Fruit fly (Drosophila melanogaster) whole organism, embryonic: Measurements from ENCODE around the gene Vti1a.

Experiments used
- Atf-2 ChIP-seq: fragments of 200-800 bp; sonication (Bioruptor generic); optimal IDR thresholded peaks from 2 replicates; lab custom pipeline; 2016; ENCODE audit warnings: missing biosample characterization, missing genetic modification characterization
- Bgb ChIP-seq: fragments of 200-800 bp; sonication (Bioruptor generic); IDR thresholded peaks from 2 replicates; pipeline ENCODE4 v1.3.6; 2022; ENCODE audit warnings: missing biosample characterization, missing genetic modification characterization; ENCODE audit not compliant: partially characterized antibody
- CG10147 ChIP-seq: fragments of 200-800 bp; sonication (Bioruptor generic); optimal IDR thresholded peaks from 2 replicates; lab custom pipeline; 2019; ENCODE audit warnings: missing biosample characterization, mild to moderate bottlenecking, missing genetic modification characterization, moderate library complexity
- CG10267 ChIP-seq: fragments of 200-800 bp; sonication (Bioruptor generic); optimal IDR thresholded peaks from 2 replicates; lab custom pipeline; 2018; ENCODE audit warnings: missing biosample characterization, mild to moderate bottlenecking, missing genetic modification characterization, moderate library complexity
- CG10274 ChIP-seq: fragments of 200-800 bp; sonication (Bioruptor generic); optimal IDR thresholded peaks from 3 replicates; lab custom pipeline; 2017; ENCODE audit warnings: missing biosample characterization, mild to moderate bottlenecking, missing genetic modification characterization
- CG11696 ChIP-seq: fragments of 200-800 bp; sonication (Bioruptor generic); IDR thresholded peaks from 2 replicates; pipeline ENCODE4 v1.3.6; 2022; ENCODE audit warnings: missing biosample characterization, missing genetic modification characterization
- CG12155 ChIP-seq: fragments of 200-800 bp; sonication (Bioruptor generic); optimal IDR thresholded peaks from 3 replicates; lab custom pipeline; 2016; ENCODE audit warnings: missing biosample characterization, missing genetic modification characterization
- CG12744 ChIP-seq: fragments of 200-800 bp; sonication (Bioruptor generic); optimal IDR thresholded peaks from 2 replicates; lab custom pipeline; 2016; ENCODE audit warnings: missing biosample characterization, missing genetic modification characterization
- CG14667 ChIP-seq: fragments of 200-800 bp; sonication (Bioruptor generic); IDR thresholded peaks from 2 replicates; pipeline ENCODE4 v1.3.6; 2022; ENCODE audit warnings: missing biosample characterization, missing genetic modification characterization
- CG16863 ChIP-seq: fragments of 200-800 bp; sonication (Bioruptor generic); optimal IDR thresholded peaks from 3 replicates; lab custom pipeline; 2016; ENCODE audit warnings: missing biosample characterization, missing genetic modification characterization
- CG17328 ChIP-seq: fragments of 200-800 bp; sonication (Bioruptor generic); IDR thresholded peaks from 2 replicates; pipeline ENCODE4 v1.3.6; 2022; ENCODE audit warnings: missing biosample characterization, missing genetic modification characterization
- CG2678 ChIP-seq: fragments of 200-800 bp; sonication (Bioruptor generic); optimal IDR thresholded peaks from 3 replicates; lab custom pipeline; 2019; ENCODE audit warnings: missing biosample characterization, mild to moderate bottlenecking, missing genetic modification characterization, moderate library complexity
- CG30431 ChIP-seq: fragments of 200-800 bp; sonication (Bioruptor generic); optimal IDR thresholded peaks from 2 replicates; lab custom pipeline; 2017; ENCODE audit warnings: missing biosample characterization, missing genetic modification characterization
- CG3726 ChIP-seq: fragments of 200-800 bp; sonication (Bioruptor generic); IDR thresholded peaks from 3 replicates; pipeline ENCODE4, ENCODE4 v1.3.6; 2022; ENCODE audit warnings: missing biosample characterization, missing genetic modification characterization
- CG4730 ChIP-seq: fragments of 200-800 bp; sonication (Bioruptor generic); IDR thresholded peaks from 2 replicates; pipeline ENCODE4 v1.3.6; 2022; ENCODE audit warnings: missing biosample characterization, missing genetic modification characterization
- CG7745 ChIP-seq: fragments of 200-800 bp; sonication (Bioruptor generic); optimal IDR thresholded peaks from 2 replicates; lab custom pipeline; 2018; ENCODE audit warnings: missing biosample characterization, mild to moderate bottlenecking, missing genetic modification characterization, moderate library complexity
- CG7963 ChIP-seq: fragments of 200-800 bp; sonication (Bioruptor generic); IDR thresholded peaks from 3 replicates; pipeline ENCODE4 v1.3.6; 2022; ENCODE audit warnings: missing biosample characterization, missing genetic modification characterization; ENCODE audit not compliant: partially characterized antibody
- CG8089 ChIP-seq: fragments of 200-800 bp; sonication (Bioruptor generic); optimal IDR thresholded peaks from 3 replicates; lab custom pipeline; 2016; ENCODE audit warnings: missing biosample characterization, missing genetic modification characterization
- CG8478 ChIP-seq: fragments of >200 bp; optimal IDR thresholded peaks from 2 replicates; lab custom pipeline; 2018
- CHES-1-like ChIP-seq: fragments of 200-800 bp; sonication (Bioruptor generic); optimal IDR thresholded peaks from 2 replicates; lab custom pipeline; 2016; ENCODE audit warnings: missing biosample characterization, missing genetic modification characterization
- CTCF ChIP-seq: fragments of 200-800 bp; sonication (Bioruptor generic); optimal IDR thresholded peaks from 2 replicates; lab custom pipeline; 2017; ENCODE audit warnings: missing biosample characterization, mild to moderate bottlenecking, missing genetic modification characterization, moderate library complexity
- CkIIα-i1 ChIP-seq: fragments of 200-800 bp; sonication (Bioruptor generic); IDR thresholded peaks from 2 replicates; pipeline ENCODE4 v1.3.6; 2022; ENCODE audit warnings: missing biosample characterization, missing genetic modification characterization
- Dll ChIP-seq: fragments of 200-800 bp; sonication (Bioruptor generic); IDR thresholded peaks from 4 replicates; pipeline ENCODE4 v1.3.6; 2022; ENCODE audit warnings: missing biosample characterization, missing genetic modification characterization; ENCODE audit not compliant: partially characterized antibody
- Fer2 ChIP-seq: fragments of 200-800 bp; sonication (Bioruptor generic); optimal IDR thresholded peaks from 2 replicates; lab custom pipeline; 2018; ENCODE audit warnings: missing biosample characterization, mild to moderate bottlenecking, missing genetic modification characterization, moderate library complexity
- Gug ChIP-seq: fragments of 200-800 bp; sonication (Bioruptor generic); IDR thresholded peaks from 4 replicates; pipeline ENCODE4 v1.3.6; 2022; ENCODE audit warnings: missing biosample characterization, missing genetic modification characterization
- H15 ChIP-seq: fragments of 200-800 bp; sonication (Bioruptor generic); IDR thresholded peaks from 3 replicates; pipeline ENCODE4 v1.3.6; 2022; ENCODE audit warnings: missing biosample characterization, missing genetic modification characterization
- HHEX ChIP-seq: fragments of 200-800 bp; sonication (Bioruptor generic); optimal IDR thresholded peaks from 3 replicates; lab custom pipeline; 2017; ENCODE audit warnings: missing biosample characterization, mild to moderate bottlenecking, missing genetic modification characterization, missing genetic modification reagents
- Jarid2 ChIP-seq: fragments of 200-800 bp; sonication (Bioruptor generic); optimal IDR thresholded peaks from 3 replicates; lab custom pipeline; 2017; ENCODE audit warnings: mild to moderate bottlenecking, missing biosample characterization, missing genetic modification reagents, missing genetic modification characterization
- Kr ChIP-seq: fragments of 200-800 bp; sonication (Bioruptor generic); optimal IDR thresholded peaks from 2 replicates; lab custom pipeline; 2017; ENCODE audit warnings: missing biosample characterization, mild to moderate bottlenecking, missing genetic modification characterization
- Lim3 ChIP-seq: fragments of 200-800 bp; sonication (Bioruptor generic); IDR thresholded peaks from 2 replicates; pipeline ENCODE4 v1.3.6; 2022; ENCODE audit warnings: missing biosample characterization, missing genetic modification characterization
- NfI ChIP-seq: fragments of 200-800 bp; sonication (Bioruptor generic); optimal IDR thresholded peaks from 3 replicates; lab custom pipeline; 2018; ENCODE audit warnings: missing biosample characterization, mild to moderate bottlenecking, missing genetic modification characterization, moderate library complexity
- Rx ChIP-seq: fragments of 200-800 bp; sonication (Bioruptor generic); IDR thresholded peaks from 2 replicates; pipeline ENCODE4 v1.3.6; 2022; ENCODE audit warnings: missing biosample characterization, missing genetic modification characterization
- Six4 ChIP-seq: fragments of 200-800 bp; sonication (Bioruptor generic); optimal IDR thresholded peaks from 2 replicates; lab custom pipeline; 2016; ENCODE audit warnings: missing biosample characterization, missing genetic modification characterization
- Stat92E ChIP-seq, 3 experiments: fragments of >200 bp in 2 of 3; fragments of 200-800 bp in 1 of 3; sonication (Bioruptor generic) in 1 of 3; optimal IDR thresholded peaks; 2 replicates each; lab custom pipeline; 2017 to 2019; ENCODE audit warnings: missing biosample characterization in 3 of 3, missing genetic modification characterization in 3 of 3, mild to moderate bottlenecking in 1 of 3, moderate library complexity in 1 of 3
- bsh ChIP-seq, 2 experiments: fragments of 200-800 bp; sonication (Bioruptor generic); optimal IDR thresholded peaks; 2 replicates each; lab custom pipeline; 2017 to 2018; ENCODE audit warnings: mild to moderate bottlenecking in 2 of 2, missing biosample characterization in 2 of 2, missing genetic modification characterization in 2 of 2, moderate library complexity in 1 of 2
- cad ChIP-seq: fragments of >200 bp; optimal IDR thresholded peaks from 2 replicates; lab custom pipeline; 2017; ENCODE audit warnings: missing biosample characterization, missing genetic modification characterization
- ci ChIP-seq: fragments of 200-800 bp; sonication (Bioruptor generic); IDR thresholded peaks from 3 replicates; pipeline ENCODE4 v1.3.6; 2022; ENCODE audit warnings: missing biosample characterization, missing genetic modification characterization
- dmrt11E ChIP-seq: fragments of 200-800 bp; sonication (Bioruptor generic); optimal IDR thresholded peaks from 3 replicates; lab custom pipeline; 2018; ENCODE audit warnings: missing biosample characterization, mild to moderate bottlenecking, missing genetic modification characterization, moderate library complexity
- ems ChIP-seq: fragments of 200-800 bp; sonication (Bioruptor generic); optimal IDR thresholded peaks from 3 replicates; lab custom pipeline; 2016; ENCODE audit warnings: missing biosample characterization, missing genetic modification characterization
- grn ChIP-seq: fragments of 200-800 bp; sonication (Bioruptor generic); optimal IDR thresholded peaks from 3 replicates; lab custom pipeline; 2017; ENCODE audit warnings: missing biosample characterization, missing genetic modification characterization
- gsb ChIP-seq: fragments of 200-800 bp; sonication (Bioruptor generic); IDR thresholded peaks from 2 replicates; pipeline ENCODE4 v1.3.6; 2022; ENCODE audit warnings: missing biosample characterization, missing genetic modification characterization
- gsb-n ChIP-seq: fragments of 200-800 bp; sonication (Bioruptor generic); optimal IDR thresholded peaks from 3 replicates; lab custom pipeline; 2018; ENCODE audit warnings: missing biosample characterization, mild to moderate bottlenecking, missing genetic modification characterization
- lbe ChIP-seq: fragments of 200-800 bp; sonication (Bioruptor generic); optimal IDR thresholded peaks from 2 replicates; lab custom pipeline; 2016; ENCODE audit warnings: missing biosample characterization, mild to moderate bottlenecking, missing genetic modification characterization
- otp ChIP-seq: fragments of 200-800 bp; sonication (Bioruptor generic); IDR thresholded peaks from 3 replicates; pipeline ENCODE4, ENCODE4 v1.3.6; 2022; ENCODE audit warnings: missing biosample characterization, missing genetic modification characterization
- prd ChIP-seq, 3 experiments: fragments of >200 bp in 2 of 3; fragments of 200-800 bp in 1 of 3; sonication (Bioruptor generic) in 1 of 3; optimal IDR thresholded peaks in 2 of 3; IDR thresholded peaks in 1 of 3; 2 replicates in 2 of 3; 3 replicates in 1 of 3; pipeline versions ENCODE4 v1.3.6 to Lab custom; 2017 to 2022; ENCODE audit warnings: missing biosample characterization in 1 of 3, missing genetic modification characterization in 1 of 3
- rib ChIP-seq: fragments of 200-800 bp; sonication (Bioruptor generic); IDR thresholded peaks from 2 replicates; pipeline ENCODE4 v1.3.6; 2022; ENCODE audit warnings: missing biosample characterization, missing genetic modification characterization
- sqz ChIP-seq: fragments of 200-800 bp; sonication (Bioruptor generic); optimal IDR thresholded peaks from 3 replicates; lab custom pipeline; 2018; ENCODE audit warnings: missing biosample characterization, mild to moderate bottlenecking, missing genetic modification characterization
- ssp ChIP-seq: fragments of 200-800 bp; sonication (Bioruptor generic); IDR thresholded peaks from 2 replicates; pipeline ENCODE4 v1.3.6; 2022; ENCODE audit warnings: missing biosample characterization, missing genetic modification characterization
- unc-4 ChIP-seq: fragments of 200-800 bp; sonication (Bioruptor generic); IDR thresholded peaks from 2 replicates; pipeline ENCODE4 v1.3.6; 2022; ENCODE audit warnings: missing biosample characterization, missing genetic modification characterization; ENCODE audit not compliant: partially characterized antibody
- vnd ChIP-seq: fragments of 200-800 bp; sonication (Bioruptor generic); IDR thresholded peaks from 3 replicates; pipeline ENCODE4 v1.3.6; 2022; ENCODE audit warnings: missing biosample characterization, missing genetic modification characterization; ENCODE audit not compliant: partially characterized antibody

The Vti1a gene

dm6 chr3L:644111-644718 is 48.5 kb downstream of the Vti1a start (continued):
- peak; percentile 90 for TF ChIP-seq otp (GFP tag; lab: Robert Waterston, UW)
- TF ChIP-seq ems: peak; percentile 85
- TF ChIP-seq Stat92E (GFP tag; optimal IDR thresholded peaks at IDR 0.05; lab: Kevin White, UChicago): no peak
- TF ChIP-seq gsb-n (tag; lab: Kevin White, UChicago): peak; percentile 82
- TF ChIP-seq CG17328 (GFP tag; lab: Robert Waterston, UW): peak; percentile 92
- peak; percentile 88 for TF ChIP-seq CG30431 (GFP tag; lab: Kevin White, UChicago)
- TF ChIP-seq ssp (GFP tag; lab: Robert Waterston, UW): peak; percentile 75
- peak; percentile 76 for TF ChIP-seq sqz (GFP tag; lab: Kevin White, UChicago)
- peak; percentile 70 for TF ChIP-seq CG12744 (GFP tag; lab: Kevin White, UChicago)
- no peak for TF ChIP-seq CG8478 (lab: Kevin White, UChicago)
- TF ChIP-seq cad (GFP tag; lab: Kevin White, UChicago): no peak
- peak; percentile 90 for TF ChIP-seq H15 (GFP tag; lab: Robert Waterston, UW)
- peak; percentile 86 for TF ChIP-seq CG2678 (tag; lab: Kevin White, UChicago)
- no peak for TF ChIP-seq Bgb (GFP tag; lab: Robert Waterston, UW)
- TF ChIP-seq Atf-2 (GFP tag; lab: Kevin White, UChicago): peak; percentile 88
- TF ChIP-seq dmrt11E (tag; lab: Kevin White, UChicago): peak; percentile 77
- peak; percentile 87 for TF ChIP-seq NfI (GFP tag; lab: Kevin White, UChicago)
- TF ChIP-seq Jarid2: peak; percentile 65
- TF ChIP-seq CG16863 (GFP tag; lab: Kevin White, UChicago): peak; percentile 91
- peak; percentile 71 for TF ChIP-seq CG11696 (GFP tag; lab: Robert Waterston, UW)
- peak; percentile 51 for TF ChIP-seq gsb (GFP tag; lab: Robert Waterston, UW)
- peak; percentile 85 for TF ChIP-seq Gug (GFP tag; lab: Robert Waterston, UW)
- peak; percentile 79 for TF ChIP-seq HHEX
- no peak for TF ChIP-seq unc-4 (GFP tag; lab: Robert Waterston, UW)
- TF ChIP-seq CG8089: peak; percentile 93
- TF ChIP-seq CG12155 (GFP tag; lab: Kevin White, UChicago): peak; percentile 78
- peak; percentile 63; the same call in 1 of the 2 replicates for TF ChIP-seq Lim3
- peak; percentile 33; the same call in 1 of the 2 replicates for TF ChIP-seq CkIIα-i1 (GFP tag; lab: Robert Waterston, UW)
- TF ChIP-seq vnd (GFP tag; lab: Robert Waterston, UW): no peak
- peak; percentile 95 for TF ChIP-seq ci (GFP tag; lab: Robert Waterston, UW)
- TF ChIP-seq grn (GFP tag; lab: Kevin White, UChicago): peak; percentile 53
- peak; percentile 53 for TF ChIP-seq CTCF (GFP tag; lab: Kevin White, UChicago)
- peak; percentile 70 for TF ChIP-seq CG4730
- TF ChIP-seq Rx: peak; percentile 86
- no peak for TF ChIP-seq rib (GFP tag; lab: Robert Waterston, UW)
- TF ChIP-seq CG7745 (tag; lab: Kevin White, UChicago): no peak
- TF ChIP-seq Kr: no peak
- TF ChIP-seq CG7963: no peak
- TF ChIP-seq Dll (GFP tag; lab: Robert Waterston, UW): no peak
- TF ChIP-seq CG10274 (GFP tag; lab: Kevin White, UChicago): peak; percentile 58
- peak; percentile 32 for TF ChIP-seq CG10147 (GFP tag; lab: Kevin White, UChicago)
- peak; percentile 81 for TF ChIP-seq CG14667 (GFP tag; lab: Robert Waterston, UW)
- TF ChIP-seq Fer2 (tag; lab: Kevin White, UChicago): no peak
- peak; percentile 76 for TF ChIP-seq Six4 (GFP tag; lab: Kevin White, UChicago)
- peak; percentile 82 to 93 for TF ChIP-seq bsh (GFP tag; optimal IDR thresholded peaks at IDR 0.05; lab: Kevin White, UChicago)
- 0 out of 3 replicates have a peak, but pooled peaks have one; percentile 59 for TF ChIP-seq CG3726 (GFP tag; lab: Robert Waterston, UW)
- peak; percentile 73 for TF ChIP-seq CHES-1-like (GFP tag; lab: Kevin White, UChicago)
- TF ChIP-seq CG10267 (tag; lab: Kevin White, UChicago): peak; percentile 77
- TF ChIP-seq prd (optimal IDR thresholded peaks at IDR 0.05; lab: Kevin White, UChicago): no peak
- peak; percentile 92 for TF ChIP-seq prd (GFP tag; IDR thresholded peaks at IDR 0.05; lab: Robert Waterston, UW)
- TF ChIP-seq lbe (GFP tag; lab: Kevin White, UChicago): peak; percentile 71
